Fruit fly (Drosophila melanogaster): ENCODE data around the gene CG14151.

dm6 chr3L:10648431-10648830 lies 20.1 kb upstream of the CG14151 start:
- no peak for TF ChIP-seq rgr (GFP tag; optimal IDR thresholded peaks at IDR 0.05)
- no peak for TF ChIP-seq N (GFP tag; optimal IDR thresholded peaks at IDR 0.05)
- no peak for TF ChIP-seq sv (GFP tag; optimal IDR thresholded peaks at IDR 0.05)
- TF ChIP-seq lola (GFP tag; optimal IDR thresholded peaks at IDR 0.05), result no peak

Data from whole organism, wandering third instar larva.